Fruit fly (Drosophila melanogaster) whole organism, embryonic: ENCODE results near the gene CG8420.
A peak's percentile ranks its signal among the peaks of the same experiment; 100 is the strongest.

Experiments used
- B-H2 ChIP-seq: fragments of 200-800 bp; sonication (Bioruptor generic); optimal IDR thresholded peaks from 2 replicates; lab custom pipeline; 2018; ENCODE audit warnings: missing biosample characterization, mild to moderate bottlenecking, missing genetic modification characterization
- BEAF-32 ChIP-seq: fragments of 200-800 bp; sonication (Bioruptor generic); optimal IDR thresholded peaks from 3 replicates; lab custom pipeline; 2017; ENCODE audit warnings: missing biosample characterization, missing genetic modification characterization, mild to moderate bottlenecking, moderate library complexity, missing genetic modification reagents
- Bdp1 ChIP-seq: fragments of 200-800 bp; sonication (Bioruptor generic); optimal IDR thresholded peaks from 3 replicates; lab custom pipeline; 2016; ENCODE audit warnings: missing biosample characterization, missing genetic modification characterization
- CG10267 ChIP-seq: fragments of 200-800 bp; sonication (Bioruptor generic); optimal IDR thresholded peaks from 2 replicates; lab custom pipeline; 2018; ENCODE audit warnings: missing biosample characterization, mild to moderate bottlenecking, missing genetic modification characterization, moderate library complexity
- CG10654 ChIP-seq: fragments of 200-800 bp; sonication (Bioruptor generic); optimal IDR thresholded peaks from 2 replicates; lab custom pipeline; 2016; ENCODE audit warnings: missing biosample characterization, missing genetic modification characterization
- CG11456 ChIP-seq: fragments of 200-800 bp; sonication (Bioruptor generic); IDR thresholded peaks from 3 replicates; pipeline ENCODE4 v1.3.6; 2022; ENCODE audit warnings: missing biosample characterization, missing genetic modification characterization
- CG12659 ChIP-seq: fragments of 200-800 bp; sonication (Bioruptor generic); optimal IDR thresholded peaks from 3 replicates; lab custom pipeline; 2017; ENCODE audit warnings: mild to moderate bottlenecking, missing biosample characterization, missing genetic modification reagents, missing genetic modification characterization
- CG12769 ChIP-seq: fragments of 200-800 bp; sonication (Bioruptor generic); optimal IDR thresholded peaks from 2 replicates; lab custom pipeline; 2019; ENCODE audit warnings: missing biosample characterization, mild to moderate bottlenecking, missing genetic modification characterization, moderate library complexity
- CG14014 ChIP-seq: fragments of 200-800 bp; sonication (Bioruptor generic); IDR thresholded peaks from 2 replicates; pipeline ENCODE4 v1.3.6; 2022; ENCODE audit warnings: missing biosample characterization, missing genetic modification characterization
- CG14667 ChIP-seq: fragments of 200-800 bp; sonication (Bioruptor generic); IDR thresholded peaks from 2 replicates; pipeline ENCODE4 v1.3.6; 2022; ENCODE audit warnings: missing biosample characterization, missing genetic modification characterization
- CG14860 ChIP-seq: fragments of 200-800 bp; sonication (Bioruptor generic); IDR thresholded peaks from 3 replicates; pipeline ENCODE4 v1.3.6; 2022; ENCODE audit warnings: missing biosample characterization, missing genetic modification characterization; ENCODE audit not compliant: partially characterized antibody
- CG14965 ChIP-seq: fragments of 200-800 bp; sonication (Bioruptor generic); optimal IDR thresholded peaks from 2 replicates; lab custom pipeline; 2016; ENCODE audit warnings: missing biosample characterization, missing genetic modification characterization, borderline replicate concordance
- CG1603 ChIP-seq: fragments of 200-800 bp; sonication (Bioruptor generic); optimal IDR thresholded peaks from 2 replicates; lab custom pipeline; 2019; ENCODE audit warnings: missing biosample characterization, mild to moderate bottlenecking, missing genetic modification characterization, moderate library complexity
- CG18262 ChIP-seq: fragments of 200-800 bp; optimal IDR thresholded peaks from 3 replicates; lab custom pipeline; 2019; ENCODE audit warnings: missing biosample characterization, mild to moderate bottlenecking, missing genetic modification characterization, moderate library complexity
- CG18764 ChIP-seq: fragments of 200-800 bp; sonication (Bioruptor generic); optimal IDR thresholded peaks from 3 replicates; lab custom pipeline; 2016; ENCODE audit warnings: missing biosample characterization, missing genetic modification characterization
- CG33557 ChIP-seq: fragments of 200-800 bp; sonication (Bioruptor generic); optimal IDR thresholded peaks from 2 replicates; lab custom pipeline; 2019; ENCODE audit warnings: missing biosample characterization, mild to moderate bottlenecking, missing genetic modification characterization, moderate library complexity
- CG42726 ChIP-seq: fragments of 200-800 bp; sonication (Bioruptor generic); IDR thresholded peaks from 2 replicates; pipeline ENCODE4 v1.3.6; 2022; ENCODE audit warnings: missing biosample characterization, missing genetic modification characterization; ENCODE audit not compliant: partially characterized antibody
- CG4617 ChIP-seq: fragments of 200-800 bp; sonication (Bioruptor generic); optimal IDR thresholded peaks from 3 replicates; lab custom pipeline; 2016; ENCODE audit warnings: missing biosample characterization, missing genetic modification characterization, borderline replicate concordance
- CG6272 ChIP-seq: fragments of 200-800 bp; sonication (Bioruptor generic); IDR thresholded peaks from 2 replicates; pipeline ENCODE4 v1.3.6; 2022; ENCODE audit warnings: missing biosample characterization, missing genetic modification characterization
- CG6791 ChIP-seq: fragments of 200-800 bp; sonication (Bioruptor generic); IDR thresholded peaks from 3 replicates; pipeline ENCODE4 v1.3.6; 2022; ENCODE audit warnings: missing biosample characterization, missing genetic modification characterization; ENCODE audit not compliant: partially characterized antibody
- CG7963 ChIP-seq: fragments of 200-800 bp; sonication (Bioruptor generic); IDR thresholded peaks from 3 replicates; pipeline ENCODE4 v1.3.6; 2022; ENCODE audit warnings: missing biosample characterization, missing genetic modification characterization; ENCODE audit not compliant: partially characterized antibody
- CG8290 ChIP-seq, 3 experiments: fragments of 200-800 bp; sonication (Bioruptor generic); optimal IDR thresholded peaks; 2 replicates each; lab custom pipeline; 2016 to 2019; ENCODE audit warnings: missing biosample characterization in 3 of 3, missing genetic modification characterization in 3 of 3, mild to moderate bottlenecking in 2 of 3, moderate library complexity in 1 of 3
- CG9797 ChIP-seq: fragments of 200-800 bp; sonication (Bioruptor generic); optimal IDR thresholded peaks from 3 replicates; lab custom pipeline; 2018; ENCODE audit warnings: missing biosample characterization, mild to moderate bottlenecking, missing genetic modification characterization
- Camta ChIP-seq: fragments of 200-800 bp; sonication (Bioruptor generic); optimal IDR thresholded peaks from 2 replicates; lab custom pipeline; 2016; ENCODE audit warnings: missing biosample characterization, missing genetic modification characterization
- Doc3 ChIP-seq: fragments of 200-800 bp; sonication (Bioruptor generic); IDR thresholded peaks from 3 replicates; pipeline ENCODE4 v1.3.6; 2022; ENCODE audit warnings: missing biosample characterization, missing genetic modification characterization; ENCODE audit not compliant: partially characterized antibody
- Dp ChIP-seq: fragments of 200-800 bp; sonication (Bioruptor generic); optimal IDR thresholded peaks from 2 replicates; lab custom pipeline; 2018; ENCODE audit warnings: missing biosample characterization, mild to moderate bottlenecking, missing genetic modification characterization, moderate library complexity
- Ets97D ChIP-seq: fragments of 200-800 bp; sonication (Bioruptor generic); optimal IDR thresholded peaks from 3 replicates; lab custom pipeline; 2016; ENCODE audit warnings: missing biosample characterization, missing genetic modification characterization
- HmgZ ChIP-seq: fragments of 200-800 bp; sonication (Bioruptor generic); optimal IDR thresholded peaks from 2 replicates; lab custom pipeline; 2018; ENCODE audit warnings: missing biosample characterization, mild to moderate bottlenecking, missing genetic modification characterization
- Jarid2 ChIP-seq: fragments of 200-800 bp; sonication (Bioruptor generic); optimal IDR thresholded peaks from 3 replicates; lab custom pipeline; 2017; ENCODE audit warnings: mild to moderate bottlenecking, missing biosample characterization, missing genetic modification reagents, missing genetic modification characterization
- MESR4 ChIP-seq: fragments of 200-800 bp; sonication (Bioruptor generic); optimal IDR thresholded peaks from 2 replicates; lab custom pipeline; 2018; ENCODE audit warnings: missing biosample characterization, mild to moderate bottlenecking, missing genetic modification characterization, moderate library complexity
- Myb ChIP-seq: fragments of 200-800 bp; sonication (Bioruptor generic); optimal IDR thresholded peaks from 2 replicates; lab custom pipeline; 2016; ENCODE audit warnings: missing biosample characterization, missing genetic modification characterization
- bbx ChIP-seq: fragments of 200-800 bp; sonication (Bioruptor generic); IDR thresholded peaks from 2 replicates; pipeline ENCODE4 v1.3.6; 2022; ENCODE audit warnings: missing biosample characterization, missing genetic modification characterization; ENCODE audit not compliant: partially characterized antibody
- ci ChIP-seq: fragments of 200-800 bp; sonication (Bioruptor generic); IDR thresholded peaks from 3 replicates; pipeline ENCODE4 v1.3.6; 2022; ENCODE audit warnings: missing biosample characterization, missing genetic modification characterization
- ems ChIP-seq: fragments of 200-800 bp; sonication (Bioruptor generic); optimal IDR thresholded peaks from 3 replicates; lab custom pipeline; 2016; ENCODE audit warnings: missing biosample characterization, missing genetic modification characterization
- fd3F ChIP-seq: fragments of 200-800 bp; sonication (Bioruptor generic); optimal IDR thresholded peaks from 2 replicates; lab custom pipeline; 2018; ENCODE audit warnings: missing biosample characterization, mild to moderate bottlenecking, missing genetic modification characterization, moderate library complexity
- ind ChIP-seq: fragments of 200-800 bp; sonication (Bioruptor generic); optimal IDR thresholded peaks from 3 replicates; lab custom pipeline; 2016; ENCODE audit warnings: missing biosample characterization, missing genetic modification characterization
- jumu ChIP-seq: fragments of 200-800 bp; sonication (Bioruptor generic); optimal IDR thresholded peaks from 3 replicates; lab custom pipeline; 2016; ENCODE audit warnings: missing biosample characterization, missing genetic modification characterization
- mirr ChIP-seq: fragments of 200-800 bp; sonication (Bioruptor generic); optimal IDR thresholded peaks from 3 replicates; lab custom pipeline; 2018; ENCODE audit warnings: missing biosample characterization, mild to moderate bottlenecking, missing genetic modification characterization
- mld ChIP-seq: fragments of 200-800 bp; sonication (Bioruptor generic); IDR thresholded peaks from 3 replicates; pipeline ENCODE4 v1.3.6; 2022; ENCODE audit warnings: missing biosample characterization, missing genetic modification characterization; ENCODE audit not compliant: partially characterized antibody
- nerfin-1 ChIP-seq: fragments of 200-800 bp; sonication (Bioruptor generic); optimal IDR thresholded peaks from 3 replicates; lab custom pipeline; 2019; ENCODE audit warnings: missing biosample characterization, mild to moderate bottlenecking, missing genetic modification characterization, moderate library complexity
- nmo ChIP-seq: fragments of 200-800 bp; sonication (Bioruptor generic); optimal IDR thresholded peaks from 2 replicates; lab custom pipeline; 2018; ENCODE audit warnings: missing biosample characterization, mild to moderate bottlenecking, missing genetic modification characterization, moderate library complexity
- p53 ChIP-seq: fragments of 200-800 bp; sonication (Bioruptor generic); optimal IDR thresholded peaks from 2 replicates; lab custom pipeline; 2016; ENCODE audit warnings: missing biosample characterization, missing genetic modification characterization
- pros ChIP-seq: fragments of 200-800 bp; sonication (Bioruptor generic); optimal IDR thresholded peaks from 3 replicates; lab custom pipeline; 2019; ENCODE audit warnings: missing biosample characterization, mild to moderate bottlenecking, missing genetic modification characterization, moderate library complexity
- pzg ChIP-seq: fragments of 200-800 bp; sonication (Bioruptor generic); optimal IDR thresholded peaks from 3 replicates; lab custom pipeline; 2018; ENCODE audit warnings: missing biosample characterization, mild to moderate bottlenecking, missing genetic modification characterization, moderate library complexity
- sens ChIP-seq: fragments of 200-800 bp; sonication (Bioruptor generic); peaks from one replicate; lab custom pipeline; 2016; ENCODE audit warnings: missing biosample characterization, missing genetic modification characterization
- sqz ChIP-seq: fragments of 200-800 bp; sonication (Bioruptor generic); optimal IDR thresholded peaks from 3 replicates; lab custom pipeline; 2018; ENCODE audit warnings: missing biosample characterization, mild to moderate bottlenecking, missing genetic modification characterization
- tna ChIP-seq: fragments of 200-800 bp; sonication (Bioruptor generic); IDR thresholded peaks from 2 replicates; pipeline ENCODE4 v1.3.6; 2022; ENCODE audit warnings: missing biosample characterization, missing genetic modification characterization; ENCODE audit not compliant: partially characterized antibody
- unpg ChIP-seq: fragments of 200-800 bp; sonication (Bioruptor generic); optimal IDR thresholded peaks from 3 replicates; lab custom pipeline; 2018; ENCODE audit warnings: missing biosample characterization, mild to moderate bottlenecking, missing genetic modification characterization, moderate library complexity
- zen2 ChIP-seq: fragments of 200-800 bp; sonication (Bioruptor generic); IDR thresholded peaks from 3 replicates; pipeline ENCODE4 v1.3.6; 2022; ENCODE audit warnings: missing biosample characterization, missing genetic modification characterization; ENCODE audit not compliant: partially characterized antibody

CG8420 gene

dm6 chr3R:9266765-9267164 is 20.3 kb downstream of the CG8420 start, which contains the start of the genes TrpRS and Vps16A (continued):
- peak; percentile 96 for TF ChIP-seq BEAF-32
- no peak for TF ChIP-seq pros (GFP tag; lab: Kevin White, UChicago)
- TF ChIP-seq Bdp1, result no peak
- TF ChIP-seq CG12659 (GFP tag; lab: Kevin White, UChicago), result peak; percentile 77
- TF ChIP-seq CG18262, result no peak
- TF ChIP-seq CG4617 (GFP tag; lab: Kevin White, UChicago), result peak; percentile 82
- peak; percentile 39 for TF ChIP-seq CG8290 (GFP tag; optimal IDR thresholded peaks at IDR 0.05; lab: Kevin White, UChicago)
- no peak for TF ChIP-seq CG8290 (tag; optimal IDR thresholded peaks at IDR 0.05; lab: Kevin White, UChicago)
- TF ChIP-seq Jarid2 (GFP tag; lab: Kevin White, UChicago), result no peak
- TF ChIP-seq HmgZ (tag; lab: Kevin White, UChicago), result peak; percentile 77
- peak; percentile 5 for TF ChIP-seq CG9797 (GFP tag; lab: Kevin White, UChicago)
- TF ChIP-seq ind, result no peak
- no peak for TF ChIP-seq CG14965
- TF ChIP-seq CG10267 (tag; lab: Kevin White, UChicago), result peak; percentile 51
- TF ChIP-seq CG6272 (GFP tag; lab: Robert Waterston, UW), result peak; percentile 28; the same call in 1 of the 2 replicates
- TF ChIP-seq sqz (GFP tag; lab: Kevin White, UChicago), result no peak
- peak; percentile 99 for TF ChIP-seq zen2
- TF ChIP-seq p53 (GFP tag; lab: Kevin White, UChicago), result no peak
- no peak for TF ChIP-seq fd3F
- TF ChIP-seq ci (GFP tag; lab: Robert Waterston, UW), result peak; percentile 39; the same call in 1 of the 3 replicates
- peak; percentile 99 for TF ChIP-seq bbx (GFP tag; lab: Robert Waterston, UW)
- peak; percentile 61 for TF ChIP-seq Dp
- peak; percentile 96 for TF ChIP-seq Doc3 (GFP tag; lab: Robert Waterston, UW)
- peak; percentile 17 for TF ChIP-seq ems
- peak; percentile 99 for TF ChIP-seq tna
- peak; percentile 98 for TF ChIP-seq mld (GFP tag; lab: Robert Waterston, UW)
- peak; percentile 71 for TF ChIP-seq Ets97D (GFP tag; lab: Kevin White, UChicago)
- TF ChIP-seq pzg (GFP tag; lab: Kevin White, UChicago), result peak; percentile 96
- TF ChIP-seq B-H2 (GFP tag; lab: Kevin White, UChicago), result peak; percentile 50
- TF ChIP-seq jumu (GFP tag; lab: Kevin White, UChicago), result no peak
- TF ChIP-seq mirr (GFP tag; lab: Kevin White, UChicago), result peak; percentile 23
- TF ChIP-seq CG14014 (GFP tag; lab: Robert Waterston, UW), result no peak
- peak; percentile 12 for TF ChIP-seq Myb (GFP tag; lab: Kevin White, UChicago)
- TF ChIP-seq sens (GFP tag; lab: Kevin White, UChicago), result peak; percentile 79
- TF ChIP-seq CG33557, result peak; percentile 22
- TF ChIP-seq CG18764 (GFP tag; lab: Kevin White, UChicago), result peak; percentile 13
- TF ChIP-seq nerfin-1 (tag; lab: Kevin White, UChicago), result peak; percentile 65
- peak; percentile 98 for TF ChIP-seq CG14860 (GFP tag; lab: Robert Waterston, UW)
- no peak for TF ChIP-seq CG11456 (GFP tag; lab: Robert Waterston, UW)
- peak; percentile 90 for TF ChIP-seq CG42726 (GFP tag; lab: Robert Waterston, UW)
- TF ChIP-seq CG14667 (GFP tag; lab: Robert Waterston, UW), result no peak
- peak; percentile 57 for TF ChIP-seq nmo (GFP tag; lab: Kevin White, UChicago)
- peak; percentile 94 for TF ChIP-seq MESR4 (GFP tag; lab: Kevin White, UChicago)
- peak; percentile 99 for TF ChIP-seq CG6791 (GFP tag; lab: Robert Waterston, UW)
- no peak for TF ChIP-seq CG12769 (tag; lab: Kevin White, UChicago)
- TF ChIP-seq unpg (GFP tag; lab: Kevin White, UChicago), result no peak
- TF ChIP-seq CG10654 (GFP tag; lab: Kevin White, UChicago), result no peak
- peak; percentile 88 for TF ChIP-seq CG1603
- TF ChIP-seq CG7963, result peak; percentile 98
- no peak for TF ChIP-seq Camta (GFP tag; lab: Kevin White, UChicago)
